Worm (Caenorhabditis elegans): ENCODE measurements around the gene R02D5.6.
A peak's percentile ranks its signal among the peaks of the same experiment; 100 is the strongest.

Gene R02D5.6

DNA sequence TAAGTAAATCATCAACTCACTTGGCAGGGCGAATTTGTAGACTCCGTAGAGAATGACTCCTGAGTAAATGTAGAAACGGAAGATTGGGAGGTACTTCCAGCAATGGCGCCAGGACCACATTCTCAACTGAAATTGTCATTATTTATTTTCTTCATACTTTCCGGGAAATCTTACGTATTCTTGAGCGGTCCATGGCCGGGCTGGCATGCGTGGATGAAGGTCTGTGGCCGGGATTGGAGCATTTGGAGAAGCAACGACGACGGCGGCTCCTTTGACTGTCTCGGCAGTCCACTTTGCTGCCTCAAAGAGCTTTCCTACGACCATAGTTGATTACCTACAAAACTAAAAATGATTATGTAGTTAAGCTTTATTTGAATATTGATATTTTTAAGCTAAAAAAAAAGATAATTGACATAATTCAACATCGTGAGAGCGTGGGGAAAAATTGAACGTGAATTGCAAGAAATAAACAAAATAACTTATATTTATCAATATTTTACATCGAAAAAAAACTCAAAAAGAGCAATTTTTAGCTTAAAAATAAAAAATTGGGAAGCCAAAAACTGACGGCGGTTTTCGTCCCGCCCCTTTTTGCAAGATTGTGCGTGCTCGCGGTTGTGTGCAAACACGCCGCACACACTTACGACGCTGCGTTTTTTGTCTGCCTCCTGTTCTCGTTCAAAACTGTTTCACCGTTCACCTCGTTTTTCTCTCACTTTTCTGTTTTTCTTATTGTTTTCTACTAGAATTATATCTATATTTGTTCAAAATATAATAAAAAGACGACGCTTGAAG, 6.1 kb upstream of the R02D5.6 start, which contains the start of gene ril-1 (continued):
- TF ChIP-seq ceh-43 (GFP tag; optimal IDR thresholded peaks at IDR 0.05) (peak; percentile 52), ham-2 (GFP tag; optimal IDR thresholded peaks at IDR 0.05) (no peak), nhr-12 (tag; optimal IDR thresholded peaks at IDR 0.05) (no peak), tbx-8 (GFP tag; optimal IDR thresholded peaks at IDR 0.05) (peak; percentile 20), unc-39 (tag; optimal IDR thresholded peaks at IDR 0.05) (no peak), cnd-1 (tag; optimal IDR thresholded peaks at IDR 0.05) (peak; percentile 28), ceh-83 (GFP tag; optimal IDR thresholded peaks at IDR 0.05) (no peak), snpc-4 (tag; optimal IDR thresholded peaks at IDR 0.05) (no peak), nhr-2 (tag; optimal IDR thresholded peaks at IDR 0.05) (no peak), blmp-1 (tag; optimal IDR thresholded peaks at IDR 0.05) (peak; percentile 1)

DNA sequence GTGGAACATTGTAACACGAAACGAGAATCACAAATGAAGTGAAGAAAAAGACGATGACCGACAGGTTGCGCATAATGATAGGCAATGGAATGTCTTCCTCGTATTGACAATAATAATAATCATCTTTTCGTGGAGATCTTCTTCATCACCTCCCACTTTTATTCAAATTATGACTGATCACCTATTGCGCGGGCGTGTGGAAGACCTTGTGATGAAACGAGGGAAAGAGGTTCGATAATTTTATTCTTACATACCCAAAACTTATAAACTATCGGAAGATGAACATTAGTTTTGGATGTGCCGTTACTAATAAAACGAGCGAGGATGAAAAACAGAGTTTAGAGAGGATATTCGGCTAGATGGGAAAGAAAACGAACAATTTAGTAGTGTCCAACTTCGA, 5.2 kb upstream of the R02D5.6 start, which contains the start of gene C53A5.2:
Gene C53A5.2, minus strand, starts transcription at position 101 of the 400 bp plus-strand sequence.
- TF ChIP-seq elt-1 (tag; optimal IDR thresholded peaks at IDR 0.05; ENCODE audit: borderline replicate concordance, insufficient read depth) = no peak
- no peak for TF ChIP-seq drap-1 (GFP tag; optimal IDR thresholded peaks at IDR 0.05)
- no peak for TF ChIP-seq elt-3 (tag; optimal IDR thresholded peaks at IDR 0.05)
- TF ChIP-seq unc-120 (tag; optimal IDR thresholded peaks at IDR 0.05; ENCODE audit: poor library complexity, severe bottlenecking) = no peak
- no peak for TF ChIP-seq ceh-43 (GFP tag; optimal IDR thresholded peaks at IDR 0.05)
- TF ChIP-seq sptf-1 (tag; optimal IDR thresholded peaks at IDR 0.05) = no peak
- no peak for TF ChIP-seq unc-39 (tag; optimal IDR thresholded peaks at IDR 0.05)

DNA sequence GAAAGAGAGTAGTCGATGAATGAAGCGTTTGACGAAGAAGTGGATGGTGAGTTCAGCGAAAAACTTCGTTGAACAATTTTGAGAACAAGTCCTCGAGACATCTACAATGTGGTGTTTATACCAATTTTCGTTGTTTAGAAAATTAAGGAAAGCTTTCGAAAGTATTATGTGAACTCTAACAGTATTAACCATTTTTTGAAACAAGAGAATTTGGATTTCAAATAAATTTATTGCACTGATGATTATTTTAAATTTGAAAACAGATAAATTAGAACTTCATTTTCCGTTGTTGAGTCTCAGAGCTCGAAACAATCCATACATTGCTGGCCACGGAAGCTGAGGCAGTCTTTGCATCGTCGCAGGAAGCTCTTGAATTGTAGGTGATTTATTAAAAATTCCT, 4.6 kb upstream of the R02D5.6 start, which contains the start of gene C53A5.16:
Gene C53A5.16, minus strand, starts transcription at position 101 of the 400 bp plus-strand sequence.
- TF ChIP-seq hlh-1 (tag; optimal IDR thresholded peaks at IDR 0.05) (no peak), unc-39 (tag; optimal IDR thresholded peaks at IDR 0.05) (no peak), cnd-1 (tag; optimal IDR thresholded peaks at IDR 0.05) (no peak), nhr-237 (tag; optimal IDR thresholded peaks at IDR 0.05) (no peak), pha-4 (tag; optimal IDR thresholded peaks at IDR 0.05) (no peak)

DNA sequence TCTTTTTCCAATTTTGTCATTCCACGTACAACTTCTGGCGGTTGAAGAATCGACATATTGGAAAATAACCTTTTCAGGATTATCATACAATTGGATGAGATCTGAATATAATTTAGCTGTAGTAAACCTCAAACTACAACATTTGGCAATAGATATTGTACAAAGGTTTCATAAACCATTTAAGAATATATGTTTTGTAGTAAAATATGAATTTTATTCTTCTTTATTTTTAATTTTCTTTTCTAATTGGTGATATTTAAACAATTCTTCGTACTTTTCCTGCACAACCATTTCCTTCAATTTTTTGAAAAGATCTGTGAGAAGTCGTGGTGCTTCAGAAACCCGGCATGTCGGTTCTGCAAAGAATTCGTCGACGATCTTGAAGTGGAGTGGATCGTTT, 3.1 kb upstream of the R02D5.6 start, which contains the start of gene C53A5.17:
Gene C53A5.17, minus strand, starts transcription at position 101 of the 400 bp plus-strand sequence.
- TF ChIP-seq ztf-11 (tag; optimal IDR thresholded peaks at IDR 0.05) = no peak
- no peak for TF ChIP-seq nhr-237 (tag; optimal IDR thresholded peaks at IDR 0.05)
- TF ChIP-seq lsy-2 (tag; optimal IDR thresholded peaks at IDR 0.05) = no peak
- no peak for TF ChIP-seq nhr-12 (tag; optimal IDR thresholded peaks at IDR 0.05)
- TF ChIP-seq blmp-1 (tag; optimal IDR thresholded peaks at IDR 0.05) = no peak
- no peak for TF ChIP-seq flh-1 (GFP tag; optimal IDR thresholded peaks at IDR 0.05)
- TF ChIP-seq ceh-39 (tag; optimal IDR thresholded peaks at IDR 0.05) = no peak
- no peak for TF ChIP-seq tbx-8 (GFP tag; optimal IDR thresholded peaks at IDR 0.05)
- TF ChIP-seq ces-1 (GFP tag; optimal IDR thresholded peaks at IDR 0.05) = no peak
- TF ChIP-seq lin-13 (tag; optimal IDR thresholded peaks at IDR 0.05) = no peak
- no peak for TF ChIP-seq unc-62 (GFP tag; optimal IDR thresholded peaks at IDR 0.05)
- no peak for TF ChIP-seq sptf-1 (tag; optimal IDR thresholded peaks at IDR 0.05)
- TF ChIP-seq elt-1 (tag; optimal IDR thresholded peaks at IDR 0.05; ENCODE audit: borderline replicate concordance, insufficient read depth) = no peak
- TF ChIP-seq M03D4.4 (tag; optimal IDR thresholded peaks at IDR 0.05) = no peak
- TF ChIP-seq cnd-1 (tag; optimal IDR thresholded peaks at IDR 0.05) = no peak
- no peak for TF ChIP-seq ceh-43 (GFP tag; optimal IDR thresholded peaks at IDR 0.05)
- no peak for TF ChIP-seq mls-2 (tag; optimal IDR thresholded peaks at IDR 0.05)
- no peak for TF ChIP-seq sem-2 (GFP tag; optimal IDR thresholded peaks at IDR 0.05)
- TF ChIP-seq unc-120 (tag; optimal IDR thresholded peaks at IDR 0.05; ENCODE audit: poor library complexity, severe bottlenecking) = no peak
- TF ChIP-seq zip-8 (tag; optimal IDR thresholded peaks at IDR 0.05) = no peak

DNA sequence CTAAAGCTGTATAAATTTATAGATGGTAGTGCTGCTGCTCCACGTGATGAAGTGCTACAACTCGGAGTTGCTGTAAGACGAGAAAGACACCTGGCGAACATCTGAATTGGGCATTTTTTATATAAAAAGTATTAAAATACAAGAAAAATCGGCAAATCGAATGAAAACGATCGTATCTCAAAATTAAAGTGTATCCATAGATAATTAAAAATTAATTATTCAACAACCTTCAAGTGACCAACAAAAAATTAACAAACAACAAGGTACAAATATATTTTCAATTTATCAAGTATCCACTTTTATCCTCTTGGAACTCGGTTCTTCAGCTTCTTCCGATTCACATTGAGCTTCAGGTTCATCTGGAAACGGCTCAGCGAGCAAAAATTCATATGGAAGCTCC, 1.4 kb upstream of the R02D5.6 start, which contains the start of gene R02D5.8:
Gene R02D5.8, minus strand, starts transcription at position 101 of the 400 bp plus-strand sequence.
- TF ChIP-seq ceh-83 (GFP tag; optimal IDR thresholded peaks at IDR 0.05) (no peak), hlh-1 (tag; optimal IDR thresholded peaks at IDR 0.05) (no peak), unc-120 (tag; optimal IDR thresholded peaks at IDR 0.05; ENCODE audit: poor library complexity, severe bottlenecking) (no peak), ham-2 (GFP tag; optimal IDR thresholded peaks at IDR 0.05) (no peak), cnd-1 (tag; optimal IDR thresholded peaks at IDR 0.05) (no peak), sem-2 (GFP tag; optimal IDR thresholded peaks at IDR 0.05) (no peak), ceh-39 (tag; optimal IDR thresholded peaks at IDR 0.05) (no peak), mls-2 (tag; optimal IDR thresholded peaks at IDR 0.05) (no peak), M03D4.4 (tag; optimal IDR thresholded peaks at IDR 0.05) (no peak), elt-3 (tag; optimal IDR thresholded peaks at IDR 0.05) (no peak), ces-1 (GFP tag; optimal IDR thresholded peaks at IDR 0.05) (no peak), zip-8 (tag; optimal IDR thresholded peaks at IDR 0.05) (no peak), unc-39 (tag; optimal IDR thresholded peaks at IDR 0.05) (no peak), flh-1 (GFP tag; optimal IDR thresholded peaks at IDR 0.05) (no peak), unc-62 (GFP tag; optimal IDR thresholded peaks at IDR 0.05) (no peak), bed-3 (GFP tag; optimal IDR thresholded peaks at IDR 0.05) (no peak), ztf-11 (tag; optimal IDR thresholded peaks at IDR 0.05) (no peak)
